Fruit fly (Drosophila melanogaster): ENCODE results near the gene CG14258.

The CG14258 gene

DNA sequence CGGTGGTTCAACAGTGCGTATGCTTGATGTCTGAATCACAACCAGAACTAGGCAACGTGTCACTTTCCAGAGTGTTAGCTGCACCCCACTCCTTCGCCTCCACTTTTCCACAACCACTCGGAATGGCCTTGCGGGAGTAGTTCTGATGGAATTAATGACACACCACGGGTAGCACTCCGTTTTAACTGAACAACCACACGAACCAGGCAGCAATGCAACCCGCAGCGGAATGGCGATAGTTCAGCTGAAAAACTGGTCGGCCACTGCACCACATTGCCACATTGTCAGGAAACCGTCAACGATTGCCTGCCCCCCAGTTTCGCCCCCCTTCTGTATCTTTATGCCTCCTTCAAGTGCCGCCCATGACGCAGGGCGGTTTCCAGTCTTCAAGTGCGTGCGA, 5.4 kb upstream of the CG14258 start, which contains the start of gene Cpr97Ea:
Gene Cpr97Ea (minus strand): TSS at position 230 of the 400 bp plus-strand sequence.
- TF ChIP-seq CG8478 (optimal IDR thresholded peaks at IDR 0.05) (no peak), CTCF (optimal IDR thresholded peaks at IDR 0.05) (no peak)

DNA sequence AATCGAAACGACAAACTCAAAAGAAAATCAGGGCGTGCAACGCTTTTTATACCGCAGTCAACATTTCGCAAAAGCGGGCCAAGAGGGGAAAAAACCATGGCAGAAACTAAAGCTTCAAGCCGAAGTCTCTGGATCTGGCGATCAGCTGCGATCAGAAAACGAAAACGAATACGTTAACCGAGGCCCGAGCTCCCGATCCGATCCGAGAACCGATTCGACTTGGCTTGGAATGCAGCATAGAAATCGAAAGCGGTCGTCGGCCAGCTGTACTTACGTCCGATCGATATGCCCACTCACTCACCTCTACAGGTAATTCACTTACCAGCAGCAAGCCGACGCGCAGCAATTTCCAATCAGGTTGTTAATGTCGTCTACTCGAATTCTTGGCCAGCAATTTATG, 1.8 kb upstream of the CG14258 start, which contains the start of gene Cpr97Eb:
Gene Cpr97Eb (minus strand): TSS at position 25 of the 400 bp plus-strand sequence.
- TF ChIP-seq CTCF (optimal IDR thresholded peaks at IDR 0.05) (no peak), CG8478 (optimal IDR thresholded peaks at IDR 0.05) (no peak)

DNA sequence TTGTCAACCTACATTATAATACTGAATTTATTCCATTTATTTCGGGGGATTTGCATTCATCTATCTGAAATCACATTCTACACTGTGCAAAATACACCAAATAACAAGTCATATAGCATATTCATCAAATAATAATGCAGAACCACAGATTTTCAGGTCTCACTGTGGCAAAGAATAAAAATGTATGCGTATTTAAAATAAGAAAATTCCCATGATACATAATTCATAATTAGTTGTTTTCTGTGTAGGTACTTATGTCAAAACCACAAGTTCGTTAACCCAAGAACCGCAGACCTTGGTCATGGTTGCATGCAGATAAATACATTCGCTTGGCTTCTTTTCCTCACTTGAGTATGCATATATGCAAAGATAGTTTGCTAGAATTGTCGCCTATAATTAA, 680 bp upstream of the CG14258 start:
- TF ChIP-seq CG8478 (optimal IDR thresholded peaks at IDR 0.05) (no peak), CTCF (optimal IDR thresholded peaks at IDR 0.05) (no peak)

DNA sequence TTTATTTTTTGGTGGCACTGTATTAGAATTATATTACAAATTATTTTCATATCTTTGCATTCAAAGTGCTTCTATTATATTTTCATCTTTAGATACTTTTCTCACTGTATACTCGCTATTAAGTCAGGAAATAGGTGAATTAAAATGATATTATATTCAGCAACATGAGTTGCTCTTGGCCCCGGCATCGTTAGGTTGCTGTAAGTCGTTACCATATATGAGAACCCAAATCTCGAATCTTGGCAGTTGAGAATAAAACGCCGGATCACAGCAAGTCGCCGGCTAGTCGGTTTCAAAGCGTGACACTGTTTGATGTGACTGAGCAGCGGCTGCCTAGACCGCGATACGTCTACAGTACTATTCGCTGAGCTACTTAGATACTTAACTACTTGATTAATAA, 1.3 kb downstream of the CG14258 start, which contains the start of gene CG14259:
Gene CG14259 (plus strand): TSS at position 301 of the 400 bp plus-strand sequence.
- TF ChIP-seq CG8478 (optimal IDR thresholded peaks at IDR 0.05) (no peak), CTCF (optimal IDR thresholded peaks at IDR 0.05) (no peak)

dm6 chr3R:27098638-27099037, 5.7 kb downstream of the CG14258 start:
- no peak for TF ChIP-seq CG8478 (optimal IDR thresholded peaks at IDR 0.05)
- peak; percentile 79 to 86 for TF ChIP-seq CTCF (optimal IDR thresholded peaks at IDR 0.05)

dm6 chr3R:27099579-27099978, 6.6 kb downstream of the CG14258 start, which contains the start of gene eater:
Gene eater, minus strand, starts transcription at chr3R:27099679.
- no peak for TF ChIP-seq CTCF (optimal IDR thresholded peaks at IDR 0.05)
- no peak for TF ChIP-seq CG8478 (optimal IDR thresholded peaks at IDR 0.05)

DNA sequence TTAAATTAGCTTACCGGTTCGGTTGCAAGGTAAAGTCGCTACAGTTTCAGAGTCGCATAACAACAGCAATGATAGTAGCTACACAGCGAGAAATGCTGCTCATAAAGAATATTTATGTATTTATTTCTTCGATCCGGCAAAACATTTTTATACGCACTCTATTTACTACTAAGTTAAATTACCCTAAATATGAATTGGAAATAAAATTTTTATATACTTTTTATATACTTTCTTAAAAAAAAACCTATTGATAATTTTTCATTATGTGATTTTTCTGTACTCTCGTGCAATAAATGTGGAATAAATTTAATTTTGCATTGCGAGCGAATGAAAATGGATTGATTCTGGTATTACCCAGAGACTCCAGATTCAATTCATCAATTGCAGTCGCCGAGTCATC, 8.0 kb downstream of the CG14258 start, which contains the start of gene Jhbp11:
Gene Jhbp11 (plus strand): TSS at position 301 of the 400 bp plus-strand sequence.
- TF ChIP-seq CG8478 (optimal IDR thresholded peaks at IDR 0.05) (no peak), CTCF (optimal IDR thresholded peaks at IDR 0.05) (no peak)

DNA sequence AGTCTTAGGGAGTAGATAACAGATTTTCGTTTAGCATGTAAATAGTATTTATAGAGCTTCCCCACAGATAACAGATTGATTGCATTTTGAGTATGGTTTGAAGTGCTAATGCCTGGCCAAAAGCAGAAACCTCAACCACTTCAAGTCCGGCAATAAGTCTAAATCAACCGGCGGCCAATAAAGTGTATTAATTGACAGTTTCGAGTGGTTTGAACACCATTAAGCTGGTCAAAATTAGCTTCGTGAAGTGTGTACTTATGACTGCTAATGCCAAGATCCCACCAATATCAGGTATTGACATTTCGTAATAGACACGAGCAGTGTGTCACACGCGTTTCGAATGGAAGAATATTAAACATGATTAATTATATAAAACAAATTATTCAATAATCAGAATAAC, 12.5 kb downstream of the CG14258 start:
- TF ChIP-seq CTCF (optimal IDR thresholded peaks at IDR 0.05) (no peak), CG8478 (optimal IDR thresholded peaks at IDR 0.05) (no peak)

- TF ChIP-seq CG8478 (optimal IDR thresholded peaks at IDR 0.05) (no peak), CTCF (optimal IDR thresholded peaks at IDR 0.05) (no peak)
Observed at dm6 chr3R:27106134-27106694, 13.3 kb downstream of the CG14258 start, which contains the start of gene CAH9. Gene CAH9, minus strand, starts transcription at chr3R:27106184.

dm6 chr3R:27108111-27108510, 15.2 kb downstream of the CG14258 start:
- TF ChIP-seq CG8478 (optimal IDR thresholded peaks at IDR 0.05) (no peak), CTCF (optimal IDR thresholded peaks at IDR 0.05) (no peak)

dm6 chr3R:27109458-27109857, 16.5 kb downstream of the CG14258 start:
- TF ChIP-seq CTCF (optimal IDR thresholded peaks at IDR 0.05), result no peak
- TF ChIP-seq CG8478 (optimal IDR thresholded peaks at IDR 0.05), result no peak

DNA sequence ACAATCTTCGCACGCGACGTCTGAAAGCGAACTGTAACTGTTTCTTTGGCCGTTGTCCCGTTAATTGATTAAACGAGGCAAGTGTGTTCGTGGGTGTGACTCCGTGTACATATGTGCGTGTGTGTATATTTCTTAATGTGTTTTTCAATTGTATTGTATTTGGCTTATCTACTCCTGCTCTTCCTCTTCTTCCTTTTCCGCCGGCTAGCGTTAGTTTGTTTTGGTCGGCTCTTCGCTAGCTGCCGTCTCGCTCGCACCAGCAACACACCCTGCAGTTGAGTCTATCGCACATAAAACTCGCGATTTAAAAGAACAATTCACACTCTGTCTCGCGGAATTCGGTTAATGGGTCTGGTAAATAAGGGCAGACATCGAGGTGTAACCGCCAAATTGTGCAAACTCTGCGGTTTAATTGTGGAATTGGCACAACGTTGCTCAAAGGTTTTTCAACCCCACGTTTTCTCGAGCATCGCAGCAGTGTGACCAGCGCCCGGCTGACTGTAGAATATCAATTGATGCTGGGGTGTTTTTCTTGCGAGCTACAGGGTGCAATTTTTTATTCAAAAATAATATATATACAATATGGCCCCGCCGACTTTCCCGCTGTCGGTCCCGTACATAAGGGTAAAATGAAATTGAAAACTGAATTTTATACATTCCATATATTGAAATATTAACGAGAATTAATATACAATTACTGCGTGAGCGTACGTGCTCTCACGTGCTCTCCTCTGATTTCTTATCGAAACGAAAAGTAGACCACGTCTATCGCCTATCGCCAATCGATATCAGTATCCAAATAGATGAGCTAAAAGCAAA, 19.1 kb downstream of the CG14258 start, which contains the start of the genes gb and CG5815:
Gene gb (minus strand): TSS at position 487 of the 819 bp plus-strand sequence.
Gene CG5815 (plus strand): TSS at position 783 of the 819 bp plus-strand sequence.
- TF ChIP-seq CTCF (optimal IDR thresholded peaks at IDR 0.05), result no peak
- TF ChIP-seq CG8478 (optimal IDR thresholded peaks at IDR 0.05), result no peak

- TF ChIP-seq CTCF (optimal IDR thresholded peaks at IDR 0.05), result peak in 1 of 2 experiments; percentile 0
- no peak for TF ChIP-seq CG8478 (optimal IDR thresholded peaks at IDR 0.05)
Observed at dm6 chr3R:27116465-27117092, 23.6 kb downstream of the CG14258 start, which contains the start of the genes CG6066 and CG5880. Gene CG6066, minus strand, starts transcription at chr3R:27116707. Gene CG5880, plus strand, starts transcription at chr3R:27116745.

dm6 chr3R:27118346-27118745, 25.4 kb downstream of the CG14258 start, which contains the start of gene CG5882:
Gene CG5882, plus strand, starts transcription at chr3R:27118646.
- TF ChIP-seq CG8478 (optimal IDR thresholded peaks at IDR 0.05) (no peak), CTCF (optimal IDR thresholded peaks at IDR 0.05) (no peak)

DNA sequence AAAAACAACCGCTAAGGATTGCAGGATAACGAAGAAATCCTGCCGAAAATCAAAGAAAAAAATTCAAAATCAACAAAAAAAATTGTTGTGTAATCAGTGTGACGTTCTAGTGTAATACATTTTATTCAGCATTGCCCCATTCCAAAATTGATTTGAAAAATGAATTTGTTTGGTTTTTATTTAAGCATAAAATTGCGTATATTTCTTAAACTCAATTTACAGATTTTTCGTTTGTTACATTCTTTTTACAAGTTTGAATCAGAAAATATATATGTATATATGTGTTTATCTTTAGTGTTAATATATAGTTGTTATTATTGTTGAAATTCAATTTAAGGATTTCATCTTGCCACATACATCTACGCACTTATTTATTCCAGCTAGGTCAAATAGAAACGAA, 31.6 kb downstream of the CG14258 start, which contains the start of gene CG6059:
Gene CG6059 (minus strand): TSS at position 101 of the 400 bp plus-strand sequence.
- TF ChIP-seq CG8478 (optimal IDR thresholded peaks at IDR 0.05), result no peak
- no peak for TF ChIP-seq CTCF (optimal IDR thresholded peaks at IDR 0.05)
